Fruit fly (Drosophila melanogaster) whole organism, embryonic: ENCODE results near the gene CG4653.

Source experiments
- Abd-B ChIP-seq: fragments of 200-800 bp; sonication (Bioruptor generic); optimal IDR thresholded peaks from 2 replicates; lab custom pipeline; 2018; ENCODE audit warnings: missing biosample characterization, mild to moderate bottlenecking, missing genetic modification characterization, moderate library complexity
- Ada2b ChIP-seq: fragments of 200-800 bp; sonication (Bioruptor generic); IDR thresholded peaks from 2 replicates; pipeline ENCODE4 v1.3.6; 2022; ENCODE audit warnings: missing biosample characterization, missing genetic modification characterization
- Atf3 ChIP-seq: fragments of 200-800 bp; sonication (Bioruptor generic); optimal IDR thresholded peaks from 3 replicates; lab custom pipeline; 2016; ENCODE audit warnings: missing biosample characterization, missing genetic modification characterization
- Atf6 ChIP-seq: fragments of 200-800 bp; sonication (Bioruptor generic); IDR thresholded peaks from 2 replicates; pipeline ENCODE4 v1.3.6; 2022; ENCODE audit warnings: missing biosample characterization, missing genetic modification characterization
- CG11456 ChIP-seq: fragments of 200-800 bp; sonication (Bioruptor generic); IDR thresholded peaks from 3 replicates; pipeline ENCODE4 v1.3.6; 2022; ENCODE audit warnings: missing biosample characterization, missing genetic modification characterization
- CG12071 ChIP-seq: fragments of 200-800 bp; sonication (Bioruptor generic); optimal IDR thresholded peaks from 3 replicates; lab custom pipeline; 2018; ENCODE audit warnings: missing biosample characterization, mild to moderate bottlenecking, missing genetic modification characterization
- CG12769 ChIP-seq: fragments of 200-800 bp; sonication (Bioruptor generic); optimal IDR thresholded peaks from 2 replicates; lab custom pipeline; 2019; ENCODE audit warnings: missing biosample characterization, mild to moderate bottlenecking, missing genetic modification characterization, moderate library complexity
- CG1529 ChIP-seq: fragments of 200-800 bp; sonication (Bioruptor generic); optimal IDR thresholded peaks from 3 replicates; lab custom pipeline; 2018; ENCODE audit warnings: missing biosample characterization, missing genetic modification characterization
- CG16863 ChIP-seq: fragments of 200-800 bp; sonication (Bioruptor generic); optimal IDR thresholded peaks from 3 replicates; lab custom pipeline; 2016; ENCODE audit warnings: missing biosample characterization, missing genetic modification characterization
- CG17612 ChIP-seq: fragments of 200-800 bp; sonication (Bioruptor generic); IDR thresholded peaks from 2 replicates; pipeline ENCODE4 v1.3.6; 2022; ENCODE audit warnings: missing biosample characterization, missing genetic modification characterization
- CG2116 ChIP-seq: fragments of 200-800 bp; sonication (Bioruptor generic); optimal IDR thresholded peaks from 3 replicates; lab custom pipeline; 2018; ENCODE audit warnings: missing biosample characterization, mild to moderate bottlenecking, missing genetic modification characterization
- CG3163 ChIP-seq: fragments of 200-800 bp; sonication (Bioruptor generic); optimal IDR thresholded peaks from 3 replicates; lab custom pipeline; 2016; ENCODE audit warnings: missing biosample characterization, missing genetic modification characterization
- CG32532 ChIP-seq: fragments of 200-800 bp; sonication (Bioruptor generic); IDR thresholded peaks from 2 replicates; pipeline ENCODE4 v1.3.6; 2022; ENCODE audit warnings: missing biosample characterization, missing genetic modification characterization
- CG3281 ChIP-seq: fragments of 200-800 bp; sonication (Bioruptor generic); optimal IDR thresholded peaks from 3 replicates; lab custom pipeline; 2017; ENCODE audit warnings: missing biosample characterization, mild to moderate bottlenecking, missing genetic modification characterization
- CG6272 ChIP-seq: fragments of 200-800 bp; sonication (Bioruptor generic); IDR thresholded peaks from 2 replicates; pipeline ENCODE4 v1.3.6; 2022; ENCODE audit warnings: missing biosample characterization, missing genetic modification characterization
- CG6813 ChIP-seq: fragments of 200-800 bp; sonication (Bioruptor generic); optimal IDR thresholded peaks from 2 replicates; lab custom pipeline; 2017; ENCODE audit warnings: missing biosample characterization, missing genetic modification characterization, mild to moderate bottlenecking, moderate library complexity, missing genetic modification reagents
- CG7556 ChIP-seq: fragments of 200-800 bp; sonication (Bioruptor generic); optimal IDR thresholded peaks from 2 replicates; lab custom pipeline; 2017; ENCODE audit warnings: missing biosample characterization, mild to moderate bottlenecking, missing genetic modification characterization
- CG7987 ChIP-seq: fragments of 200-800 bp; sonication (Bioruptor generic); optimal IDR thresholded peaks from 2 replicates; lab custom pipeline; 2018; ENCODE audit warnings: missing biosample characterization, mild to moderate bottlenecking, missing genetic modification characterization, moderate library complexity
- CG8388 ChIP-seq: fragments of 200-800 bp; sonication (Bioruptor generic); optimal IDR thresholded peaks from 2 replicates; lab custom pipeline; 2019; ENCODE audit warnings: missing biosample characterization, mild to moderate bottlenecking, missing genetic modification characterization, moderate library complexity
- CG8478 ChIP-seq: fragments of >200 bp; optimal IDR thresholded peaks from 2 replicates; lab custom pipeline; 2018
- CG9609 ChIP-seq: fragments of 200-800 bp; sonication (Bioruptor generic); optimal IDR thresholded peaks from 3 replicates; lab custom pipeline; 2016; ENCODE audit warnings: missing biosample characterization, missing genetic modification characterization
- CG9797 ChIP-seq: fragments of 200-800 bp; sonication (Bioruptor generic); optimal IDR thresholded peaks from 3 replicates; lab custom pipeline; 2018; ENCODE audit warnings: missing biosample characterization, mild to moderate bottlenecking, missing genetic modification characterization
- D19A ChIP-seq: fragments of 200-800 bp; optimal IDR thresholded peaks from 3 replicates; lab custom pipeline; 2019; ENCODE audit warnings: missing biosample characterization, mild to moderate bottlenecking, missing genetic modification characterization, moderate library complexity
- Dip3 ChIP-seq: fragments of 200-800 bp; sonication (Bioruptor generic); optimal IDR thresholded peaks from 3 replicates; lab custom pipeline; 2016; ENCODE audit warnings: missing biosample characterization, missing genetic modification characterization
- E2f2 ChIP-seq: fragments of 200-800 bp; sonication (Bioruptor generic); IDR thresholded peaks from 2 replicates; pipeline ENCODE4 v1.3.6; 2022; ENCODE audit warnings: missing biosample characterization, missing genetic modification characterization
- Hand ChIP-seq: fragments of 200-800 bp; sonication (Bioruptor generic); optimal IDR thresholded peaks from 2 replicates; lab custom pipeline; 2017; ENCODE audit warnings: mild to moderate bottlenecking, missing biosample characterization, missing genetic modification reagents, missing genetic modification characterization
- Hsf ChIP-seq: fragments of 200-800 bp; sonication (Bioruptor generic); optimal IDR thresholded peaks from 3 replicates; lab custom pipeline; 2016; ENCODE audit warnings: missing biosample characterization, missing genetic modification characterization
- Jarid2 ChIP-seq: fragments of 200-800 bp; sonication (Bioruptor generic); optimal IDR thresholded peaks from 3 replicates; lab custom pipeline; 2017; ENCODE audit warnings: mild to moderate bottlenecking, missing biosample characterization, missing genetic modification reagents, missing genetic modification characterization
- Lhr ChIP-seq: fragments of 200-800 bp; sonication (Bioruptor generic); optimal IDR thresholded peaks from 3 replicates; lab custom pipeline; 2017; ENCODE audit warnings: mild to moderate bottlenecking, missing biosample characterization, missing genetic modification reagents, missing genetic modification characterization
- Med ChIP-seq: fragments of 200-800 bp; sonication (Bioruptor generic); peaks from one replicate; lab custom pipeline; 2016; ENCODE audit warnings: missing biosample characterization, missing genetic modification characterization, mild to moderate bottlenecking, inconsistent platforms, moderate library complexity
- Rx ChIP-seq: fragments of 200-800 bp; sonication (Bioruptor generic); IDR thresholded peaks from 2 replicates; pipeline ENCODE4 v1.3.6; 2022; ENCODE audit warnings: missing biosample characterization, missing genetic modification characterization
- Sin3A ChIP-seq: fragments of >200 bp; optimal IDR thresholded peaks from 2 replicates; lab custom pipeline; 2018
- Sry-δ ChIP-seq: fragments of 200-800 bp; sonication (Bioruptor generic); optimal IDR thresholded peaks from 2 replicates; lab custom pipeline; 2016; ENCODE audit warnings: missing biosample characterization, missing genetic modification characterization
- Tbp ChIP-seq: fragments of >200 bp; optimal IDR thresholded peaks from 2 replicates; lab custom pipeline; 2018; ENCODE audit warnings: missing biosample characterization, missing genetic modification characterization
- ac ChIP-seq: fragments of 200-800 bp; sonication (Bioruptor generic); optimal IDR thresholded peaks from 3 replicates; lab custom pipeline; 2017; ENCODE audit warnings: missing biosample characterization, mild to moderate bottlenecking, missing genetic modification characterization
- ash1 ChIP-seq: fragments of 200-800 bp; sonication (Bioruptor generic); optimal IDR thresholded peaks from 2 replicates; lab custom pipeline; 2018; ENCODE audit warnings: missing biosample characterization, mild to moderate bottlenecking, missing genetic modification characterization
- bab2 ChIP-seq: fragments of 200-800 bp; sonication (Bioruptor generic); optimal IDR thresholded peaks from 2 replicates; lab custom pipeline; 2016; ENCODE audit warnings: missing biosample characterization, missing genetic modification characterization
- bigmax ChIP-seq: fragments of 200-800 bp; sonication (Bioruptor generic); optimal IDR thresholded peaks from 2 replicates; lab custom pipeline; 2018; ENCODE audit warnings: missing biosample characterization, mild to moderate bottlenecking, missing genetic modification characterization
- da ChIP-seq: fragments of 200-800 bp; sonication (Bioruptor generic); optimal IDR thresholded peaks from 2 replicates; lab custom pipeline; 2016; ENCODE audit warnings: missing biosample characterization, missing genetic modification characterization
- fd102C ChIP-seq: fragments of 200-800 bp; sonication (Bioruptor generic); optimal IDR thresholded peaks from 2 replicates; lab custom pipeline; 2018; ENCODE audit warnings: missing biosample characterization, mild to moderate bottlenecking, missing genetic modification characterization, moderate library complexity
- fu2 ChIP-seq: fragments of 200-800 bp; sonication (Bioruptor generic); optimal IDR thresholded peaks from 2 replicates; lab custom pipeline; 2016; ENCODE audit warnings: missing biosample characterization, missing genetic modification characterization
- gcm ChIP-seq: fragments of 200-800 bp; sonication (Bioruptor generic); optimal IDR thresholded peaks from 2 replicates; lab custom pipeline; 2019; ENCODE audit warnings: missing biosample characterization, mild to moderate bottlenecking, missing genetic modification characterization, moderate library complexity
- gro ChIP-seq: fragments of 200-800 bp; sonication (Bioruptor generic); optimal IDR thresholded peaks from 2 replicates; lab custom pipeline; 2016; ENCODE audit warnings: missing biosample characterization, missing genetic modification characterization
- hth ChIP-seq: fragments of >200 bp; optimal IDR thresholded peaks from 2 replicates; lab custom pipeline; 2017; ENCODE audit warnings: inconsistent platforms
- jing ChIP-seq: fragments of 200-800 bp; sonication (Bioruptor generic); optimal IDR thresholded peaks from 2 replicates; lab custom pipeline; 2018; ENCODE audit warnings: missing biosample characterization, mild to moderate bottlenecking, missing genetic modification characterization
- klu ChIP-seq: fragments of 200-800 bp; sonication (Bioruptor generic); IDR thresholded peaks from 2 replicates; pipeline ENCODE4 v1.3.6; 2022; ENCODE audit warnings: missing biosample characterization, missing genetic modification characterization
- pan ChIP-seq, 4 experiments: fragments of >200 bp in 3 of 4; fragments of 200-800 bp in 1 of 4; sonication (Bioruptor generic) in 1 of 4; optimal IDR thresholded peaks in 3 of 4; IDR thresholded peaks in 1 of 4; 2 replicates each; pipeline versions ENCODE4 v1.3.6 to Lab custom; 2017 to 2022; ENCODE audit warnings: missing biosample characterization in 2 of 4, missing genetic modification characterization in 2 of 4, mixed read lengths in 1 of 4
- sd ChIP-seq: fragments of 200-800 bp; sonication (Bioruptor generic); optimal IDR thresholded peaks from 3 replicates; lab custom pipeline; 2018; ENCODE audit warnings: missing biosample characterization, mild to moderate bottlenecking, missing genetic modification characterization, moderate library complexity
- ssp ChIP-seq: fragments of 200-800 bp; sonication (Bioruptor generic); IDR thresholded peaks from 2 replicates; pipeline ENCODE4 v1.3.6; 2022; ENCODE audit warnings: missing biosample characterization, missing genetic modification characterization
- usp ChIP-seq: fragments of >200 bp; optimal IDR thresholded peaks from 2 replicates; lab custom pipeline; 2017; ENCODE audit warnings: missing biosample characterization, missing genetic modification characterization

The CG4653 gene

DNA sequence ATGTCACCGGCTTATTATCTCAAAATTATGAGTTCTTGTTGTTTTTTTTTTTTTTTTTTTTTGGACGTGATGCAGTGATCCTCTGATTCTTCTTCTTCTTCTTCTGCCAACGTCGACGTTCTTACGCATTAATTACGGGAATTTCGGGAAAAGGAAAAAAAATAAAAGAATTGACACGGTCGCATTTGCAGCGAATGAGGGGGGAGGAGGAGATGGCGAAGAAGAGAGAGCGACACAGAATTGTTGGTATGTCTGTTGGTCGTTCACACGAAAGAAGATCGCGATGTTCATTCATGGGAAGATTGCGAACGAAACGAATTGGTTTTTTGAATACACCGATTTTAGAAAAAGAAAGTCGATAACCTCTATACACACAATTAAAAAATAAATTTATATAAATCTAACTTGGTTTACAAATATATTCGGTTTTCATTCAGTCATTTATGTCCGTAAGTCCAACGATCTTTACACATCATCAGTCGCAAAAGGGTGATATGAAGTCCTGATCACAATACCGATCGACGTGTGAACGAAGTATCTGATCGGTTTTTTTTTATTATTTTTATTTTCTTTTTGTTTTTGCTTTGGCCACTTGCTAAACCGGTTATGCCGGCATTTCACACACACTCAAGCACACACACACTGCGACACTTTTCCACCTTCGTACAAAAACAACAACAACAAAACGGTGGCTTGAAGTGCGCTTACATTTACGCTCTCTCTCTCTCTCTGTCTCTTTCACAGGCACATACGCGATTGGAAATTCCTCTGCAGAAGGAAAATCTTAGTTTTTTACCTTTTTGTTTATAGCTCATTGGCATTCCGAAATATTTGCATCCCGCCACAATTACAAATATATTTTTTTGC, 47.1 kb downstream of the CG4653 start (continued):
- TF ChIP-seq Ada2b (GFP tag; lab: Robert Waterston, UW) (no peak), CG17612 (no peak), pan (optimal IDR thresholded peaks at IDR 0.05; lab: Kevin White, UChicago) (no peak), pan (GFP tag; optimal IDR thresholded peaks at IDR 0.05 in 1 of 2, IDR thresholded peaks at IDR 0.05 in 1 of 2) (peak in 1 of 2 experiments; percentile 42), CG9609 (GFP tag; lab: Kevin White, UChicago) (no peak), CG8388 (GFP tag; lab: Kevin White, UChicago) (peak; percentile 80), CG7987 (GFP tag; lab: Kevin White, UChicago) (peak; percentile 2), CG9797 (GFP tag; lab: Kevin White, UChicago) (no peak), Atf3 (GFP tag; lab: Kevin White, UChicago) (no peak), jing (GFP tag; lab: Kevin White, UChicago) (no peak), Hand (GFP tag; lab: Kevin White, UChicago) (no peak), bigmax (GFP tag; lab: Kevin White, UChicago) (no peak), Sry-δ (GFP tag; lab: Kevin White, UChicago) (no peak), sd (tag; lab: Kevin White, UChicago) (peak; percentile 45), CG7556 (GFP tag; lab: Kevin White, UChicago) (peak; percentile 78), usp (no peak), klu (no peak), ssp (no peak), D19A (tag; lab: Kevin White, UChicago) (peak; percentile 80), CG6813 (peak; percentile 63), Abd-B (GFP tag; lab: Kevin White, UChicago) (peak; percentile 50), CG1529 (GFP tag; lab: Kevin White, UChicago) (peak; percentile 50), Sin3A (no peak), CG3163 (no peak), CG32532 (peak; percentile 57; the same call in 1 of the 2 replicates), E2f2 (GFP tag; lab: Robert Waterston, UW) (no peak), gcm (peak; percentile 77), fd102C (GFP tag; lab: Kevin White, UChicago) (no peak), da (GFP tag; lab: Kevin White, UChicago) (no peak), Dip3 (GFP tag; lab: Kevin White, UChicago) (no peak), ash1 (GFP tag; lab: Kevin White, UChicago) (no peak), Jarid2 (no peak), CG11456 (GFP tag; lab: Robert Waterston, UW) (no peak), ac (GFP tag; lab: Kevin White, UChicago) (peak; percentile 49), fu2 (GFP tag; lab: Kevin White, UChicago) (no peak), bab2 (GFP tag; lab: Kevin White, UChicago) (no peak), Hsf (GFP tag; lab: Kevin White, UChicago) (peak; percentile 33), CG16863 (GFP tag; lab: Kevin White, UChicago) (no peak), Rx (GFP tag; lab: Robert Waterston, UW) (no peak), CG8478 (no peak), Atf6 (GFP tag; lab: Robert Waterston, UW) (peak; percentile 70), hth (lab: Kevin White, UChicago) (no peak), Med (GFP tag; lab: Kevin White, UChicago) (peak; percentile 85), Lhr (GFP tag; lab: Kevin White, UChicago) (peak; percentile 29), Tbp (GFP tag; lab: Kevin White, UChicago) (no peak), gro (GFP tag; lab: Kevin White, UChicago) (peak; percentile 50), CG3281 (GFP tag; lab: Kevin White, UChicago) (peak; percentile 69), CG6272 (GFP tag; lab: Robert Waterston, UW) (no peak), CG2116 (GFP tag; lab: Kevin White, UChicago) (peak; percentile 42), CG12071 (GFP tag; lab: Kevin White, UChicago) (peak; percentile 40), CG12769 (tag; lab: Kevin White, UChicago) (peak; percentile 18)
